Fruit fly (Drosophila melanogaster) whole organism, embryonic: ENCODE measurements around the gene Best3.

Experiments used
- Awh ChIP-seq: fragments of 200-800 bp; sonication (Bioruptor generic); IDR thresholded peaks from 2 replicates; pipeline ENCODE4, ENCODE4 v1.3.6; 2022; ENCODE audit warnings: missing biosample characterization, missing genetic modification characterization
- CG10209 ChIP-seq: fragments of 200-800 bp; sonication (Bioruptor generic); optimal IDR thresholded peaks from 3 replicates; lab custom pipeline; 2017; ENCODE audit warnings: missing biosample characterization, mild to moderate bottlenecking, missing genetic modification characterization, missing genetic modification reagents
- CG10543 ChIP-seq: fragments of 200-800 bp; sonication (Bioruptor generic); optimal IDR thresholded peaks from 3 replicates; lab custom pipeline; 2017; ENCODE audit warnings: missing biosample characterization, mild to moderate bottlenecking, missing genetic modification characterization, moderate library complexity
- CG11085 ChIP-seq: fragments of 200-800 bp; sonication (Bioruptor generic); IDR thresholded peaks from 2 replicates; pipeline ENCODE4 v1.3.6; 2022; ENCODE audit warnings: missing biosample characterization, missing genetic modification characterization
- CG11093 ChIP-seq: fragments of 200-800 bp; sonication (Bioruptor generic); IDR thresholded peaks from 3 replicates; pipeline ENCODE4 v1.3.6; 2022; ENCODE audit warnings: missing biosample characterization, missing genetic modification characterization
- CG11696 ChIP-seq: fragments of 200-800 bp; sonication (Bioruptor generic); IDR thresholded peaks from 2 replicates; pipeline ENCODE4 v1.3.6; 2022; ENCODE audit warnings: missing biosample characterization, missing genetic modification characterization
- CG12071 ChIP-seq: fragments of 200-800 bp; sonication (Bioruptor generic); optimal IDR thresholded peaks from 3 replicates; lab custom pipeline; 2018; ENCODE audit warnings: missing biosample characterization, mild to moderate bottlenecking, missing genetic modification characterization
- CG12104 ChIP-seq: fragments of 200-800 bp; sonication (Bioruptor generic); optimal IDR thresholded peaks from 3 replicates; lab custom pipeline; 2016; ENCODE audit warnings: missing biosample characterization, missing genetic modification characterization
- CG12769 ChIP-seq: fragments of 200-800 bp; sonication (Bioruptor generic); optimal IDR thresholded peaks from 2 replicates; lab custom pipeline; 2019; ENCODE audit warnings: missing biosample characterization, mild to moderate bottlenecking, missing genetic modification characterization, moderate library complexity
- CG13775 ChIP-seq: fragments of 200-800 bp; sonication (Bioruptor generic); optimal IDR thresholded peaks from 3 replicates; lab custom pipeline; 2017; ENCODE audit warnings: missing biosample characterization, mild to moderate bottlenecking, missing genetic modification characterization
- CG13894 ChIP-seq: fragments of 200-800 bp; sonication (Bioruptor generic); optimal IDR thresholded peaks from 3 replicates; lab custom pipeline; 2018; ENCODE audit warnings: missing biosample characterization, mild to moderate bottlenecking, missing genetic modification characterization, moderate library complexity
- CG14667 ChIP-seq: fragments of 200-800 bp; sonication (Bioruptor generic); IDR thresholded peaks from 2 replicates; pipeline ENCODE4 v1.3.6; 2022; ENCODE audit warnings: missing biosample characterization, missing genetic modification characterization
- CG14710 ChIP-seq: fragments of 200-800 bp; sonication (Bioruptor generic); optimal IDR thresholded peaks from 3 replicates; lab custom pipeline; 2019; ENCODE audit warnings: missing biosample characterization, mild to moderate bottlenecking, missing genetic modification characterization, moderate library complexity
- CG14965 ChIP-seq: fragments of 200-800 bp; sonication (Bioruptor generic); optimal IDR thresholded peaks from 2 replicates; lab custom pipeline; 2016; ENCODE audit warnings: missing biosample characterization, missing genetic modification characterization, borderline replicate concordance
- CG15011 ChIP-seq: fragments of 200-800 bp; sonication (Bioruptor generic); optimal IDR thresholded peaks from 3 replicates; lab custom pipeline; 2018; ENCODE audit warnings: missing biosample characterization, mild to moderate bottlenecking, missing genetic modification characterization
- CG15601 ChIP-seq: fragments of 200-800 bp; sonication (Bioruptor generic); optimal IDR thresholded peaks from 3 replicates; lab custom pipeline; 2019; ENCODE audit warnings: missing biosample characterization, mild to moderate bottlenecking, missing genetic modification characterization, moderate library complexity
- CG15696 ChIP-seq: fragments of 200-800 bp; sonication (Bioruptor generic); optimal IDR thresholded peaks from 2 replicates; lab custom pipeline; 2019; ENCODE audit warnings: missing biosample characterization, mild to moderate bottlenecking, missing genetic modification characterization, moderate library complexity
- CG1602 ChIP-seq: fragments of 200-800 bp; sonication (Bioruptor generic); optimal IDR thresholded peaks from 3 replicates; lab custom pipeline; 2016; ENCODE audit warnings: missing biosample characterization, missing genetic modification characterization
- CG17568 ChIP-seq: fragments of 200-800 bp; sonication (Bioruptor generic); optimal IDR thresholded peaks from 2 replicates; lab custom pipeline; 2018; ENCODE audit warnings: missing biosample characterization, mild to moderate bottlenecking, missing genetic modification characterization, moderate library complexity
- CG2120 ChIP-seq: fragments of 200-800 bp; sonication (Bioruptor generic); optimal IDR thresholded peaks from 3 replicates; lab custom pipeline; 2016; ENCODE audit warnings: missing biosample characterization, missing genetic modification characterization
- CG2129 ChIP-seq: fragments of 200-800 bp; sonication (Bioruptor generic); IDR thresholded peaks from 2 replicates; pipeline ENCODE4 v1.3.6; 2022; ENCODE audit warnings: missing biosample characterization, missing genetic modification characterization; ENCODE audit not compliant: partially characterized antibody
- CG2712 ChIP-seq: fragments of 200-800 bp; optimal IDR thresholded peaks from 3 replicates; lab custom pipeline; 2019; ENCODE audit warnings: missing biosample characterization, mild to moderate bottlenecking, missing genetic modification characterization, moderate library complexity
- CG33557 ChIP-seq: fragments of 200-800 bp; sonication (Bioruptor generic); optimal IDR thresholded peaks from 2 replicates; lab custom pipeline; 2019; ENCODE audit warnings: missing biosample characterization, mild to moderate bottlenecking, missing genetic modification characterization, moderate library complexity
- CG4424 ChIP-seq: fragments of 200-800 bp; sonication (Bioruptor generic); optimal IDR thresholded peaks from 3 replicates; lab custom pipeline; 2016; ENCODE audit warnings: missing biosample characterization, missing genetic modification characterization
- CG5180 ChIP-seq: fragments of 200-800 bp; sonication (Bioruptor generic); optimal IDR thresholded peaks from 3 replicates; lab custom pipeline; 2017; ENCODE audit warnings: missing biosample characterization, missing genetic modification characterization, mild to moderate bottlenecking, moderate library complexity, missing genetic modification reagents
- CG7556 ChIP-seq: fragments of 200-800 bp; sonication (Bioruptor generic); optimal IDR thresholded peaks from 2 replicates; lab custom pipeline; 2017; ENCODE audit warnings: missing biosample characterization, mild to moderate bottlenecking, missing genetic modification characterization
- CG7786 ChIP-seq: fragments of 200-800 bp; sonication (Bioruptor generic); optimal IDR thresholded peaks from 2 replicates; lab custom pipeline; 2016; ENCODE audit warnings: missing biosample characterization, missing genetic modification characterization
- CG8359 ChIP-seq: fragments of 200-800 bp; sonication (Bioruptor generic); optimal IDR thresholded peaks from 2 replicates; lab custom pipeline; 2017; ENCODE audit warnings: missing biosample characterization, mild to moderate bottlenecking, missing genetic modification characterization, borderline replicate concordance
- Drgx ChIP-seq: fragments of 200-800 bp; sonication (Bioruptor generic); IDR thresholded peaks from 2 replicates; pipeline ENCODE4 v1.3.6; 2022; ENCODE audit warnings: missing biosample characterization, missing genetic modification characterization
- Mad ChIP-seq: fragments of 200-800 bp; sonication (Bioruptor generic); optimal IDR thresholded peaks from 2 replicates; lab custom pipeline; 2016; ENCODE audit warnings: missing biosample characterization, missing genetic modification characterization
- Max ChIP-seq: fragments of 200-800 bp; sonication (Bioruptor generic); optimal IDR thresholded peaks from 2 replicates; lab custom pipeline; 2016; ENCODE audit warnings: missing biosample characterization, mild to moderate bottlenecking, missing genetic modification characterization
- Mrtf ChIP-seq: fragments of 200-800 bp; sonication (Bioruptor generic); IDR thresholded peaks from 3 replicates; pipeline ENCODE4 v1.3.6; 2022; ENCODE audit warnings: missing biosample characterization, missing genetic modification characterization
- NC2β ChIP-seq: fragments of 200-800 bp; sonication (Bioruptor generic); optimal IDR thresholded peaks from 2 replicates; lab custom pipeline; 2016; ENCODE audit warnings: missing biosample characterization, missing genetic modification characterization
- Sry-β ChIP-seq: fragments of 200-800 bp; sonication (Bioruptor generic); optimal IDR thresholded peaks from 2 replicates; lab custom pipeline; 2018; ENCODE audit warnings: missing biosample characterization, mild to moderate bottlenecking, missing genetic modification characterization, moderate library complexity
- Tbp ChIP-seq: fragments of >200 bp; optimal IDR thresholded peaks from 2 replicates; lab custom pipeline; 2018; ENCODE audit warnings: missing biosample characterization, missing genetic modification characterization
- Usf ChIP-seq: fragments of 200-800 bp; sonication (Bioruptor generic); optimal IDR thresholded peaks from 2 replicates; lab custom pipeline; 2017; ENCODE audit warnings: missing genotype, missing biosample characterization, missing genetic modification characterization
- aop ChIP-seq: fragments of 200-800 bp; sonication (Bioruptor generic); IDR thresholded peaks from 2 replicates; pipeline ENCODE4 v1.3.6; 2022; ENCODE audit warnings: missing biosample characterization, missing genetic modification characterization
- bsh ChIP-seq, 2 experiments: fragments of 200-800 bp; sonication (Bioruptor generic); optimal IDR thresholded peaks; 2 replicates each; lab custom pipeline; 2017 to 2018; ENCODE audit warnings: mild to moderate bottlenecking in 2 of 2, missing biosample characterization in 2 of 2, missing genetic modification characterization in 2 of 2, moderate library complexity in 1 of 2
- caup ChIP-seq: fragments of 200-800 bp; sonication (Bioruptor generic); optimal IDR thresholded peaks from 3 replicates; lab custom pipeline; 2017; ENCODE audit warnings: missing biosample characterization, mild to moderate bottlenecking, missing genetic modification characterization, moderate library complexity; ENCODE audit not compliant: severe bottlenecking
- dan ChIP-seq: fragments of 200-800 bp; sonication (Bioruptor generic); IDR thresholded peaks from 2 replicates; pipeline ENCODE4 v1.3.6; 2022; ENCODE audit warnings: missing biosample characterization, missing genetic modification characterization
- dmrt11E ChIP-seq: fragments of 200-800 bp; sonication (Bioruptor generic); optimal IDR thresholded peaks from 3 replicates; lab custom pipeline; 2018; ENCODE audit warnings: missing biosample characterization, mild to moderate bottlenecking, missing genetic modification characterization, moderate library complexity
- dmrt99B ChIP-seq: fragments of 200-800 bp; sonication (Bioruptor generic); optimal IDR thresholded peaks from 2 replicates; lab custom pipeline; 2018; ENCODE audit warnings: missing biosample characterization, mild to moderate bottlenecking, missing genetic modification characterization, moderate library complexity
- insv ChIP-seq, 2 experiments: fragments of 200-800 bp; sonication (Bioruptor generic); optimal IDR thresholded peaks; 3 replicates each; lab custom pipeline; 2016 to 2018; ENCODE audit warnings: missing biosample characterization in 2 of 2, missing genetic modification characterization in 2 of 2
- ken ChIP-seq: fragments of 200-800 bp; sonication (Bioruptor generic); IDR thresholded peaks from 3 replicates; pipeline ENCODE4 v1.3.6; 2022; ENCODE audit warnings: missing biosample characterization, missing genetic modification characterization
- phol ChIP-seq: fragments of 200-800 bp; sonication (Bioruptor generic); optimal IDR thresholded peaks from 3 replicates; lab custom pipeline; 2018; ENCODE audit warnings: missing biosample characterization, mild to moderate bottlenecking, missing genetic modification characterization, moderate library complexity
- pros ChIP-seq: fragments of 200-800 bp; sonication (Bioruptor generic); optimal IDR thresholded peaks from 3 replicates; lab custom pipeline; 2019; ENCODE audit warnings: missing biosample characterization, mild to moderate bottlenecking, missing genetic modification characterization, moderate library complexity
- slou ChIP-seq: fragments of 200-800 bp; sonication (Bioruptor generic); optimal IDR thresholded peaks from 3 replicates; lab custom pipeline; 2016; ENCODE audit warnings: missing biosample characterization, missing genetic modification characterization
- tll ChIP-seq, 2 experiments: fragments of 200-800 bp in 1 of 2; fragments of >200 bp in 1 of 2; sonication (Bioruptor generic) in 1 of 2; optimal IDR thresholded peaks; 2 replicates each; lab custom pipeline; 2017 to 2019; ENCODE audit warnings: missing biosample characterization in 2 of 2, missing genetic modification characterization in 2 of 2, mild to moderate bottlenecking in 1 of 2, moderate library complexity in 1 of 2
- toy ChIP-seq: fragments of 200-800 bp; sonication (Bioruptor generic); IDR thresholded peaks from 2 replicates; pipeline ENCODE4 v1.3.6; 2022; ENCODE audit warnings: missing biosample characterization, missing genetic modification characterization
- tup ChIP-seq: fragments of 200-800 bp; sonication (Bioruptor generic); optimal IDR thresholded peaks from 2 replicates; lab custom pipeline; 2016; ENCODE audit warnings: missing biosample characterization, mild to moderate bottlenecking, missing genetic modification characterization, moderate library complexity
- zfh2 ChIP-seq: fragments of 200-800 bp; sonication (Bioruptor generic); optimal IDR thresholded peaks from 2 replicates; lab custom pipeline; 2016; ENCODE audit warnings: missing biosample characterization, missing genetic modification characterization

The Best3 gene

dm6 chr3L:15266628-15267027, 36.0 kb downstream of the Best3 start (continued):
- TF ChIP-seq CG12769 = no peak
- no peak for TF ChIP-seq toy (GFP tag; lab: Robert Waterston, UW)
- TF ChIP-seq tll (GFP tag; optimal IDR thresholded peaks at IDR 0.05; lab: Kevin White, UChicago) = no peak
- TF ChIP-seq CG13775 (GFP tag; lab: Kevin White, UChicago) = peak; percentile 23
- no peak for TF ChIP-seq CG11085 (GFP tag; lab: Robert Waterston, UW)
- TF ChIP-seq CG1602 (GFP tag; lab: Kevin White, UChicago) = no peak
- no peak for TF ChIP-seq dan (GFP tag; lab: Robert Waterston, UW)
- TF ChIP-seq dmrt11E (tag; lab: Kevin White, UChicago) = peak; percentile 63
- no peak for TF ChIP-seq pros (GFP tag; lab: Kevin White, UChicago)
- TF ChIP-seq Sry-β (GFP tag; lab: Kevin White, UChicago) = no peak
- no peak for TF ChIP-seq CG11093 (GFP tag; lab: Robert Waterston, UW)
- TF ChIP-seq Max (GFP tag; lab: Kevin White, UChicago) = no peak
- TF ChIP-seq CG13894 (tag; lab: Kevin White, UChicago) = no peak
- no peak for TF ChIP-seq tup (GFP tag; lab: Kevin White, UChicago)
- peak; percentile 22 for TF ChIP-seq CG14710 (tag; lab: Kevin White, UChicago)
- no peak for TF ChIP-seq CG14965 (GFP tag; lab: Kevin White, UChicago)
- peak; percentile 4 for TF ChIP-seq CG4424 (GFP tag; lab: Kevin White, UChicago)
- TF ChIP-seq slou = no peak
- no peak for TF ChIP-seq CG10209 (GFP tag; lab: Kevin White, UChicago)
- no peak for TF ChIP-seq ken
- TF ChIP-seq CG33557 (GFP tag; lab: Kevin White, UChicago) = no peak
- TF ChIP-seq insv (GFP tag; optimal IDR thresholded peaks at IDR 0.05; lab: Kevin White, UChicago) = no peak
- TF ChIP-seq CG15696 = peak; percentile 63
- no peak for TF ChIP-seq CG11696 (GFP tag; lab: Robert Waterston, UW)
- no peak for TF ChIP-seq CG7556 (GFP tag; lab: Kevin White, UChicago)
- no peak for TF ChIP-seq CG17568 (GFP tag; lab: Kevin White, UChicago)
- TF ChIP-seq CG8359 (GFP tag; lab: Kevin White, UChicago) = no peak
- no peak for TF ChIP-seq Usf
- no peak for TF ChIP-seq CG14667 (GFP tag; lab: Robert Waterston, UW)
- TF ChIP-seq CG10543 = no peak
- no peak for TF ChIP-seq Awh
- no peak for TF ChIP-seq CG5180 (GFP tag; lab: Kevin White, UChicago)
- TF ChIP-seq Mad (GFP tag; lab: Kevin White, UChicago) = no peak
- no peak for TF ChIP-seq CG12071 (GFP tag; lab: Kevin White, UChicago)
- TF ChIP-seq zfh2 (GFP tag; lab: Kevin White, UChicago) = no peak
- TF ChIP-seq Drgx = peak; percentile 47
- TF ChIP-seq NC2β (GFP tag; lab: Kevin White, UChicago) = no peak
- no peak for TF ChIP-seq dmrt99B (tag; lab: Kevin White, UChicago)
- TF ChIP-seq CG15011 (GFP tag; lab: Kevin White, UChicago) = no peak
- TF ChIP-seq CG15601 (tag; lab: Kevin White, UChicago) = no peak
- TF ChIP-seq CG2129 (GFP tag; lab: Robert Waterston, UW) = no peak
- peak; percentile 2 for TF ChIP-seq phol (tag; lab: Kevin White, UChicago)
- TF ChIP-seq CG7786 (GFP tag; lab: Kevin White, UChicago) = no peak
- no peak for TF ChIP-seq caup (GFP tag; lab: Kevin White, UChicago)
- no peak for TF ChIP-seq Tbp (GFP tag; lab: Kevin White, UChicago)
- no peak for TF ChIP-seq CG12104 (GFP tag; lab: Kevin White, UChicago)
- peak; percentile 23 for TF ChIP-seq CG2712
- peak in 1 of 2 experiments; percentile 75 for TF ChIP-seq bsh (GFP tag; optimal IDR thresholded peaks at IDR 0.05; lab: Kevin White, UChicago)
- TF ChIP-seq CG2120 (GFP tag; lab: Kevin White, UChicago) = no peak
- no peak for TF ChIP-seq Mrtf (GFP tag; lab: Robert Waterston, UW)
- no peak for TF ChIP-seq aop
